Worm (Caenorhabditis elegans) whole organism, L1 larva: ENCODE data around the gene Y54F10AM.6.
A peak's percentile ranks its signal among the peaks of the same experiment; 100 is the strongest.

Experiments used
- C34B4.2 ChIP-seq: sonication (generic microtip); optimal IDR thresholded peaks from 2 replicates; lab custom pipeline; 2017; ENCODE audit warnings: mild to moderate bottlenecking, missing genetic modification characterization, missing compliant biosample characterization
- F16B12.6 ChIP-seq: fragments of 150-350 bp; optimal IDR thresholded peaks from 2 replicates; lab custom pipeline; 2014; ENCODE audit warnings: missing biosample characterization, missing genetic modification characterization
- Y116A8C.19 ChIP-seq: sonication (generic microtip); optimal IDR thresholded peaks from 2 replicates; lab custom pipeline; 2016; ENCODE audit warnings: missing compliant biosample characterization, missing genetic modification characterization, borderline replicate concordance
- blmp-1 ChIP-seq: fragments of 150-350 bp; optimal IDR thresholded peaks from 2 replicates; lab custom pipeline; 2014; ENCODE audit warnings: missing biosample characterization, missing genetic modification characterization
- ceh-8 ChIP-seq: fragments of 200-800 bp; sonication (Bioruptor generic); optimal IDR thresholded peaks from 2 replicates; lab custom pipeline; 2018; ENCODE audit warnings: mild to moderate bottlenecking, missing genetic modification characterization, moderate library complexity, missing compliant biosample characterization
- ceh-82 ChIP-seq, 3 experiments: fragments of 150-350 bp in 1 of 3; sonication (generic microtip) in 2 of 3; optimal IDR thresholded peaks; 2 replicates each; lab custom pipeline; 2014 to 2017; ENCODE audit warnings: missing biosample characterization in 3 of 3, missing genetic modification characterization in 3 of 3
- ces-1 ChIP-seq: fragments of 150-350 bp; optimal IDR thresholded peaks from 2 replicates; lab custom pipeline; 2014; ENCODE audit warnings: missing biosample characterization, missing genetic modification reagents, missing genetic modification characterization
- dpl-1 ChIP-seq, 3 experiments: fragments of 150-350 bp in 2 of 3; sonication (generic microtip) in 1 of 3; optimal IDR thresholded peaks; 2 replicates each; lab custom pipeline; 2014 to 2017; ENCODE audit warnings: missing biosample characterization in 3 of 3, missing genetic modification characterization in 3 of 3, missing genetic modification reagents in 3 of 3
- dsc-1 ChIP-seq: sonication (generic microtip); optimal IDR thresholded peaks from 2 replicates; lab custom pipeline; 2016; ENCODE audit warnings: mild to moderate bottlenecking, missing genetic modification characterization, missing compliant biosample characterization
- efl-1 ChIP-seq, 4 experiments: fragments of 150-350 bp; optimal IDR thresholded peaks in 3 of 4; peaks in 1 of 4; 1 replicate in 1 of 4; 2 replicates in 3 of 4; lab custom pipeline; 2014; ENCODE audit warnings: missing biosample characterization in 2 of 4, missing genetic modification characterization in 2 of 4, missing genetic modification reagents in 2 of 4
- efl-3 ChIP-seq: fragments of 200-800 bp; sonication (Bioruptor generic); optimal IDR thresholded peaks from 2 replicates; lab custom pipeline; 2018; ENCODE audit warnings: mild to moderate bottlenecking, missing genetic modification characterization, missing compliant biosample characterization
- egl-27 ChIP-seq, 2 experiments: fragments of 150-350 bp in 1 of 2; sonication (generic microtip); optimal IDR thresholded peaks; 3 replicates each; lab custom pipeline; 2017 to 2018; ENCODE audit warnings: missing biosample characterization in 2 of 2, missing genetic modification characterization in 2 of 2, missing genetic modification reagents in 2 of 2
- ets-5 ChIP-seq: fragments of 200-800 bp; sonication (Bioruptor generic); IDR thresholded peaks from 2 replicates; pipeline ENCODE4 v1.3.6; 2022; ENCODE audit warnings: missing genetic modification characterization, missing compliant biosample characterization
- lin-13 ChIP-seq: fragments of 150-350 bp; optimal IDR thresholded peaks from 2 replicates; lab custom pipeline; 2014; ENCODE audit warnings: missing biosample characterization, missing genetic modification reagents, missing genetic modification characterization
- lin-15B ChIP-seq: fragments of 150-350 bp; sonication (generic microtip); optimal IDR thresholded peaks from 3 replicates; lab custom pipeline; 2014; ENCODE audit warnings: missing biosample characterization, missing genetic modification characterization
- lin-35 ChIP-seq, 2 experiments: fragments of 150-350 bp; optimal IDR thresholded peaks; 2 replicates each; lab custom pipeline; 2014; ENCODE audit warnings: missing biosample characterization in 2 of 2, missing genetic modification characterization in 2 of 2, missing genetic modification reagents in 2 of 2
- lsy-2 ChIP-seq, 2 experiments: fragments of 150-350 bp; optimal IDR thresholded peaks; 2 replicates each; lab custom pipeline; 2014; ENCODE audit warnings: missing biosample characterization in 2 of 2, missing genetic modification characterization in 2 of 2
- mab-9 ChIP-seq: fragments of 200-800 bp; sonication (Bioruptor generic); IDR thresholded peaks from 2 replicates; pipeline ENCODE4 v1.3.6; 2022; ENCODE audit warnings: missing genetic modification reagents, missing genetic modification characterization, missing compliant biosample characterization
- mdl-1 ChIP-seq, 2 experiments: fragments of 150-350 bp; optimal IDR thresholded peaks; 2 replicates each; lab custom pipeline; 2014 to 2017; ENCODE audit warnings: missing biosample characterization in 2 of 2, missing genetic modification characterization in 2 of 2, inconsistent platforms in 1 of 2
- mep-1 ChIP-seq: fragments of 150-350 bp; optimal IDR thresholded peaks from 2 replicates; lab custom pipeline; 2014; ENCODE audit warnings: missing biosample characterization, missing genetic modification characterization
- nhr-11 ChIP-seq: fragments of 150-350 bp; optimal IDR thresholded peaks from 2 replicates; lab custom pipeline; 2014; ENCODE audit warnings: missing biosample characterization, missing genetic modification characterization
- nhr-28 ChIP-seq: fragments of 150-350 bp; optimal IDR thresholded peaks from 2 replicates; lab custom pipeline; 2014; ENCODE audit warnings: missing biosample characterization, missing genetic modification characterization
- nhr-77 ChIP-seq: fragments of 150-350 bp; optimal IDR thresholded peaks from 2 replicates; lab custom pipeline; 2014; ENCODE audit warnings: missing biosample characterization, missing genetic modification characterization
- nhr-85 ChIP-seq: sonication (generic microtip); peaks from one replicate; lab custom pipeline; 2016; ENCODE audit warnings: missing genetic modification characterization, inconsistent platforms, missing compliant biosample characterization
- skn-1 ChIP-seq: fragments of 150-350 bp; optimal IDR thresholded peaks from 2 replicates; lab custom pipeline; 2014; ENCODE audit warnings: missing biosample characterization, missing genetic modification characterization
- snu-23 ChIP-seq: sonication (generic microtip); optimal IDR thresholded peaks from 2 replicates; lab custom pipeline; 2016; ENCODE audit warnings: missing genetic modification characterization, missing compliant biosample characterization
- sup-37 ChIP-seq: fragments of 200-800 bp; sonication (Bioruptor generic); optimal IDR thresholded peaks from 2 replicates; lab custom pipeline; 2018; ENCODE audit warnings: mild to moderate bottlenecking, missing genetic modification characterization, missing compliant biosample characterization
- swsn-7 ChIP-seq: sonication (generic microtip); optimal IDR thresholded peaks from 2 replicates; lab custom pipeline; 2016; ENCODE audit warnings: missing genetic modification characterization, missing compliant biosample characterization
- xbp-1 ChIP-seq: sonication (generic microtip); optimal IDR thresholded peaks from 2 replicates; lab custom pipeline; 2016; ENCODE audit warnings: missing genetic modification characterization, missing compliant biosample characterization
- zip-4 ChIP-seq: fragments of 200-800 bp; sonication (Bioruptor generic); optimal IDR thresholded peaks from 2 replicates; lab custom pipeline; 2018; ENCODE audit warnings: mild to moderate bottlenecking, missing genetic modification characterization, moderate library complexity, missing compliant biosample characterization

Gene Y54F10AM.6

ce11 chrIII:2482171-2482570 is 26.4 kb upstream of the Y54F10AM.6 start:
- TF ChIP-seq egl-27 (tag; optimal IDR thresholded peaks at IDR 0.05; lab: Kevin White, UChicago), result no peak
- peak; percentile 58 for TF ChIP-seq nhr-85 (tag; lab: Kevin White, UChicago)
- no peak for TF ChIP-seq skn-1 (tag; lab: Kevin White, UChicago)
- TF ChIP-seq efl-3, result no peak
- no peak for TF ChIP-seq zip-4 (GFP tag; lab: Kevin White, UChicago)
- TF ChIP-seq lin-13 (GFP tag; lab: Kevin White, UChicago), result peak; percentile 51
- TF ChIP-seq lsy-2 (tag; optimal IDR thresholded peaks at IDR 0.05; lab: Kevin White, UChicago), result peak; percentile 30 to 61
- no peak for TF ChIP-seq dsc-1 (tag; lab: Kevin White, UChicago)
- TF ChIP-seq nhr-11 (tag; lab: Kevin White, UChicago), result no peak
- no peak for TF ChIP-seq Y116A8C.19
- no peak for TF ChIP-seq lin-15B
- TF ChIP-seq nhr-28 (tag; lab: Kevin White, UChicago), result no peak
- no peak for TF ChIP-seq mab-9 (GFP tag; lab: Robert Waterston, UW)

- TF ChIP-seq C34B4.2 (tag; lab: Kevin White, UChicago) (no peak), nhr-77 (tag; lab: Kevin White, UChicago) (no peak), ceh-8 (no peak), dsc-1 (tag; lab: Kevin White, UChicago) (no peak), ets-5 (GFP tag; lab: Robert Waterston, UW) (no peak), swsn-7 (tag; lab: Kevin White, UChicago) (no peak)
Observed at ce11 chrIII:2482754-2483153, 25.9 kb upstream of the Y54F10AM.6 start.

ce11 chrIII:2487046-2487760 is 21.4 kb upstream of the Y54F10AM.6 start, which contains the start of gene Y54F10AL.1:
TSS of gene Y54F10AL.1 (plus strand) at chrIII:2487710.
- TF ChIP-seq efl-1 (optimal IDR thresholded peaks at IDR 0.05; lab: Kevin White, UChicago) (peak; percentile 40 to 57), efl-1 (GFP tag; optimal IDR thresholded peaks at IDR 0.05 in 1 of 2; lab: Kevin White, UChicago) (peak; percentile 53 to 94), egl-27 (tag; optimal IDR thresholded peaks at IDR 0.05; lab: Kevin White, UChicago) (no peak), mdl-1 (tag; optimal IDR thresholded peaks at IDR 0.05; lab: Kevin White, UChicago) (no peak), mep-1 (peak; percentile 26), lin-35 (GFP tag; optimal IDR thresholded peaks at IDR 0.05; lab: Kevin White, UChicago) (peak; percentile 39 to 48), xbp-1 (peak; percentile 38), F16B12.6 (peak; percentile 88), snu-23 (GFP tag; lab: Kevin White, UChicago) (peak; percentile 44), ceh-82 (tag; optimal IDR thresholded peaks at IDR 0.05; lab: Kevin White, UChicago) (peak in 1 of 3 experiments; percentile 15), blmp-1 (tag; lab: Kevin White, UChicago) (peak; percentile 29), sup-37 (GFP tag; lab: Kevin White, UChicago) (no peak), ces-1 (GFP tag; lab: Kevin White, UChicago) (no peak), lsy-2 (tag; optimal IDR thresholded peaks at IDR 0.05; lab: Kevin White, UChicago) (peak; percentile 58 to 61), dpl-1 (GFP tag; optimal IDR thresholded peaks at IDR 0.05; lab: Kevin White, UChicago) (peak in 2 of 3 experiments; percentile 35 to 67), skn-1 (tag; lab: Kevin White, UChicago) (peak; percentile 20)

ce11 chrIII:2497270-2498201 is 11.1 kb upstream of the Y54F10AM.6 start:
- peak; percentile 69; the same call in 1 of the 2 replicates for TF ChIP-seq mab-9 (GFP tag; lab: Robert Waterston, UW)
- TF ChIP-seq, all 84 proteins: peak for 1; not testable (repeated sequence) for 83
